Worm (Caenorhabditis elegans): Measurements from ENCODE around the gene nhr-32.

- TF ChIP-seq nhr-21 (tag; optimal IDR thresholded peaks at IDR 0.05) (no peak), ztf-11 (tag; optimal IDR thresholded peaks at IDR 0.05) (no peak), nhr-12 (tag; optimal IDR thresholded peaks at IDR 0.05) (no peak), lsy-2 (tag; optimal IDR thresholded peaks at IDR 0.05) (no peak), lin-13 (GFP tag; optimal IDR thresholded peaks at IDR 0.05) (no peak), nhr-10 (tag; optimal IDR thresholded peaks at IDR 0.05) (no peak), nhr-237 (tag; optimal IDR thresholded peaks at IDR 0.05) (no peak)
These were observed 4.2 kb upstream of the nhr-32 start for ce11 chrX:13247614-13248013.
